Worm (Caenorhabditis elegans) whole organism, L1 larva: Measurements from ENCODE around the gene Y24D9A.7.

Experiments
- C04F5.9 ChIP-seq: sonication (generic microtip); optimal IDR thresholded peaks from 2 replicates; lab custom pipeline; 2016; ENCODE audit warnings: missing genetic modification characterization, missing compliant biosample characterization
- C16A3.4 ChIP-seq: fragments of 150-350 bp; optimal IDR thresholded peaks from 2 replicates; lab custom pipeline; 2014; ENCODE audit warnings: missing biosample characterization, missing genetic modification characterization
- C34B4.2 ChIP-seq: sonication (generic microtip); optimal IDR thresholded peaks from 2 replicates; lab custom pipeline; 2017; ENCODE audit warnings: mild to moderate bottlenecking, missing genetic modification characterization, missing compliant biosample characterization
- F16B12.6 ChIP-seq: fragments of 150-350 bp; optimal IDR thresholded peaks from 2 replicates; lab custom pipeline; 2014; ENCODE audit warnings: missing biosample characterization, missing genetic modification characterization
- Y116A8C.19 ChIP-seq: sonication (generic microtip); optimal IDR thresholded peaks from 2 replicates; lab custom pipeline; 2016; ENCODE audit warnings: missing compliant biosample characterization, missing genetic modification characterization, borderline replicate concordance
- aha-1 ChIP-seq: fragments of 150-350 bp; optimal IDR thresholded peaks from 2 replicates; lab custom pipeline; 2014; ENCODE audit warnings: missing biosample characterization, missing genetic modification characterization
- ceh-8 ChIP-seq: fragments of 200-800 bp; sonication (Bioruptor generic); optimal IDR thresholded peaks from 2 replicates; lab custom pipeline; 2018; ENCODE audit warnings: mild to moderate bottlenecking, missing genetic modification characterization, moderate library complexity, missing compliant biosample characterization
- ceh-82 ChIP-seq, 3 experiments: fragments of 150-350 bp in 1 of 3; sonication (generic microtip) in 2 of 3; optimal IDR thresholded peaks; 2 replicates each; lab custom pipeline; 2014 to 2017; ENCODE audit warnings: missing biosample characterization in 3 of 3, missing genetic modification characterization in 3 of 3
- ceh-88 ChIP-seq: fragments of 200-800 bp; sonication (Bioruptor generic); IDR thresholded peaks from 2 replicates; pipeline ENCODE4 v1.3.6; 2022; ENCODE audit warnings: missing genetic modification characterization, missing compliant biosample characterization
- dpl-1 ChIP-seq, 3 experiments: fragments of 150-350 bp in 2 of 3; sonication (generic microtip) in 1 of 3; optimal IDR thresholded peaks; 2 replicates each; lab custom pipeline; 2014 to 2017; ENCODE audit warnings: missing biosample characterization in 3 of 3, missing genetic modification characterization in 3 of 3, missing genetic modification reagents in 3 of 3
- efl-1 ChIP-seq, 4 experiments: fragments of 150-350 bp; optimal IDR thresholded peaks in 3 of 4; peaks in 1 of 4; 1 replicate in 1 of 4; 2 replicates in 3 of 4; lab custom pipeline; 2014; ENCODE audit warnings: missing biosample characterization in 2 of 4, missing genetic modification characterization in 2 of 4, missing genetic modification reagents in 2 of 4
- efl-3 ChIP-seq: fragments of 200-800 bp; sonication (Bioruptor generic); optimal IDR thresholded peaks from 2 replicates; lab custom pipeline; 2018; ENCODE audit warnings: mild to moderate bottlenecking, missing genetic modification characterization, missing compliant biosample characterization
- egl-27 ChIP-seq, 2 experiments: fragments of 150-350 bp in 1 of 2; sonication (generic microtip); optimal IDR thresholded peaks; 3 replicates each; lab custom pipeline; 2017 to 2018; ENCODE audit warnings: missing biosample characterization in 2 of 2, missing genetic modification characterization in 2 of 2, missing genetic modification reagents in 2 of 2
- elt-2 ChIP-seq: sonication (generic microtip); optimal IDR thresholded peaks from 2 replicates; lab custom pipeline; 2016; ENCODE audit warnings: missing genetic modification characterization, mild to moderate bottlenecking, inconsistent platforms, missing compliant biosample characterization, missing genetic modification reagents
- elt-3 ChIP-seq, 6 experiments: fragments of 150-350 bp in 1 of 6; sonication (generic microtip); optimal IDR thresholded peaks; 2 replicates each; lab custom pipeline; 2017 to 2018; ENCODE audit warnings: missing biosample characterization in 6 of 6, missing genetic modification characterization in 6 of 6, inconsistent platforms in 1 of 6
- ets-5 ChIP-seq: fragments of 200-800 bp; sonication (Bioruptor generic); IDR thresholded peaks from 2 replicates; pipeline ENCODE4 v1.3.6; 2022; ENCODE audit warnings: missing genetic modification characterization, missing compliant biosample characterization
- fkh-10 ChIP-seq: sonication (generic microtip); optimal IDR thresholded peaks from 2 replicates; lab custom pipeline; 2017; ENCODE audit warnings: missing biosample characterization, missing genetic modification reagents, missing genetic modification characterization
- fkh-8 ChIP-seq: sonication (generic microtip); optimal IDR thresholded peaks from 2 replicates; lab custom pipeline; 2016; ENCODE audit warnings: mild to moderate bottlenecking, missing genetic modification characterization, missing compliant biosample characterization
- grh-1 ChIP-seq: fragments of 200-800 bp; sonication (Bioruptor generic); IDR thresholded peaks from 2 replicates; pipeline ENCODE4 v1.3.6; 2022; ENCODE audit warnings: missing genetic modification reagents, missing genetic modification characterization, missing compliant biosample characterization
- hlh-17 ChIP-seq: fragments of 200-800 bp; sonication (Bioruptor generic); optimal IDR thresholded peaks from 2 replicates; lab custom pipeline; 2018; ENCODE audit warnings: missing genetic modification characterization, mild to moderate bottlenecking, missing compliant biosample characterization, moderate library complexity, borderline replicate concordance
- hpl-2 ChIP-seq: fragments of 150-350 bp; optimal IDR thresholded peaks from 2 replicates; lab custom pipeline; 2014; ENCODE audit warnings: missing biosample characterization, missing genetic modification reagents, missing genetic modification characterization
- irx-1 ChIP-seq: sonication (generic microtip); optimal IDR thresholded peaks from 2 replicates; lab custom pipeline; 2016; ENCODE audit warnings: missing genetic modification characterization, missing compliant biosample characterization
- isw-1 ChIP-seq: fragments of 200-800 bp; sonication (Bioruptor generic); IDR thresholded peaks from 2 replicates; pipeline ENCODE4 v1.3.6; 2022; ENCODE audit warnings: missing genetic modification characterization, missing compliant biosample characterization
- jun-1 ChIP-seq: fragments of 150-350 bp; optimal IDR thresholded peaks from 2 replicates; lab custom pipeline; 2014; ENCODE audit warnings: missing biosample characterization, missing genetic modification reagents, missing genetic modification characterization
- lin-14 ChIP-seq: fragments of 200-800 bp; sonication (Bioruptor generic); optimal IDR thresholded peaks from 2 replicates; lab custom pipeline; 2018; ENCODE audit warnings: mild to moderate bottlenecking, missing genetic modification characterization, moderate library complexity, missing compliant biosample characterization
- lin-15B ChIP-seq: fragments of 150-350 bp; sonication (generic microtip); optimal IDR thresholded peaks from 3 replicates; lab custom pipeline; 2014; ENCODE audit warnings: missing biosample characterization, missing genetic modification characterization
- lin-39 ChIP-seq: fragments of 150-350 bp; optimal IDR thresholded peaks from 2 replicates; lab custom pipeline; 2014; ENCODE audit warnings: missing biosample characterization, missing genetic modification reagents, missing genetic modification characterization
- lsy-2 ChIP-seq, 2 experiments: fragments of 150-350 bp; optimal IDR thresholded peaks; 2 replicates each; lab custom pipeline; 2014; ENCODE audit warnings: missing biosample characterization in 2 of 2, missing genetic modification characterization in 2 of 2
- mdl-1 ChIP-seq, 2 experiments: fragments of 150-350 bp; optimal IDR thresholded peaks; 2 replicates each; lab custom pipeline; 2014 to 2017; ENCODE audit warnings: missing biosample characterization in 2 of 2, missing genetic modification characterization in 2 of 2, inconsistent platforms in 1 of 2
- mef-2 ChIP-seq: fragments of 150-350 bp; optimal IDR thresholded peaks from 2 replicates; lab custom pipeline; 2014; ENCODE audit warnings: missing biosample characterization, missing genetic modification characterization
- nhr-12 ChIP-seq: sonication (generic microtip); optimal IDR thresholded peaks from 2 replicates; lab custom pipeline; 2017; ENCODE audit warnings: missing biosample characterization, missing genetic modification characterization
- nhr-47 ChIP-seq: sonication (generic microtip); optimal IDR thresholded peaks from 2 replicates; lab custom pipeline; 2016; ENCODE audit warnings: mild to moderate bottlenecking, missing genetic modification characterization, moderate library complexity, missing compliant biosample characterization
- nhr-76 ChIP-seq: sonication (generic microtip); optimal IDR thresholded peaks from 2 replicates; lab custom pipeline; 2017; ENCODE audit warnings: missing biosample characterization, missing genetic modification characterization
- pax-3 ChIP-seq: fragments of 200-800 bp; sonication (Bioruptor generic); optimal IDR thresholded peaks from 2 replicates; lab custom pipeline; 2018; ENCODE audit warnings: mild to moderate bottlenecking, missing genetic modification characterization, moderate library complexity, missing compliant biosample characterization
- rnt-1 ChIP-seq: sonication (generic microtip); optimal IDR thresholded peaks from 2 replicates; lab custom pipeline; 2016; ENCODE audit warnings: mild to moderate bottlenecking, missing genetic modification characterization, moderate library complexity, missing compliant biosample characterization
- skn-1 ChIP-seq: fragments of 150-350 bp; optimal IDR thresholded peaks from 2 replicates; lab custom pipeline; 2014; ENCODE audit warnings: missing biosample characterization, missing genetic modification characterization
- swsn-7 ChIP-seq: sonication (generic microtip); optimal IDR thresholded peaks from 2 replicates; lab custom pipeline; 2016; ENCODE audit warnings: missing genetic modification characterization, missing compliant biosample characterization
- tbx-2 ChIP-seq: sonication (generic microtip); optimal IDR thresholded peaks from 2 replicates; lab custom pipeline; 2016; ENCODE audit warnings: missing genetic modification characterization, missing compliant biosample characterization
- tlp-1 ChIP-seq: fragments of 150-350 bp; optimal IDR thresholded peaks from 2 replicates; lab custom pipeline; 2014; ENCODE audit warnings: missing biosample characterization, missing genetic modification characterization
- unc-130 ChIP-seq: fragments of 150-350 bp; optimal IDR thresholded peaks from 2 replicates; lab custom pipeline; 2017; ENCODE audit warnings: missing biosample characterization, missing genetic modification characterization, inconsistent platforms
- unc-86 ChIP-seq: sonication (generic microtip); optimal IDR thresholded peaks from 2 replicates; lab custom pipeline; 2016; ENCODE audit warnings: missing genetic modification characterization, missing compliant biosample characterization
- unc-98 ChIP-seq: fragments of 200-800 bp; sonication (Bioruptor generic); IDR thresholded peaks from 2 replicates; pipeline ENCODE4 v1.3.6; 2022; ENCODE audit warnings: missing genetic modification characterization, missing compliant biosample characterization
- vab-15 ChIP-seq: sonication (generic microtip); optimal IDR thresholded peaks from 2 replicates; lab custom pipeline; 2017; ENCODE audit warnings: missing genotype, mild to moderate bottlenecking, missing genetic modification characterization, missing compliant biosample characterization
- zag-1 ChIP-seq: fragments of 150-350 bp; optimal IDR thresholded peaks from 2 replicates; lab custom pipeline; 2014; ENCODE audit warnings: missing biosample characterization, missing genetic modification characterization
- zip-4 ChIP-seq: fragments of 200-800 bp; sonication (Bioruptor generic); optimal IDR thresholded peaks from 2 replicates; lab custom pipeline; 2018; ENCODE audit warnings: mild to moderate bottlenecking, missing genetic modification characterization, moderate library complexity, missing compliant biosample characterization
- ztf-11 ChIP-seq, 2 experiments: sonication (generic microtip); optimal IDR thresholded peaks; 2 replicates each; lab custom pipeline; 2016 to 2017; ENCODE audit warnings: missing genetic modification characterization in 2 of 2, missing biosample characterization in 1 of 2, missing compliant biosample characterization in 1 of 2

Gene Y24D9A.7

DNA sequence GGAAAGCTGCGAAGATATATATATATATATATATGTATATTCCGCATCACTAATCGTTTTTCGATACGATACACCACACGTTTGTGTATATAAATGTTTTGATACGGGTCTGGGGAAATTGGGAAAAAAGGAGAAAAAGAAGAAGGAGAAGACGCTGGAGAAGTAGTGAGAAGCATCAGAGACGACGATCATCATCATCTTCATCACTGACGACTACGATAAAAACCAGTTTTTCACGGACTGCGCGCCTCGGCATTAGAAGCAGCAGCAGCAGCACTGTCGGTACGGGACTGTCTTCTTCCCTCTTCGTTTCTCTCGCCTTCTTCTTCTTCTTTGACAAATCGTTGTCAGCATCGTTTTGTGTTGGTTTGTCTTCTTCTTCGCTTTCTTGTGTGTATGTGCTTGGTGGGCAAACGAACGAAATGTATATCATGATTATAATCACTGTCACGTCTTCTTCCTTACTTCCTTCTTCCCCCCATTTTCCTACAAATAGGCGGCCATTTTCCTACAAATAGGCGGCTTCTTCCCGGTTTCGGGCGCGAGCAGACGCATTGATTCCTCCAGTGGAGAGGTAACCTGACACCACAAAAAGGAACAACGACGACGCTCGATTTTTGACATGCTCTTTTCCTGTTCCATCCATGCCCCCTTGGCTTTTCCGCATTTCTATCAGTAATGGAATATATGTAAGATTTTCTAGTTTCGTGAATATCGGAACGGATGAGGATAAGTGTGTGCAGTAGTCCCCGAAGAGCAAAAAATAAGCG, 8.7 kb downstream of the Y24D9A.7 start (continued):
- TF ChIP-seq mdl-1 (tag; optimal IDR thresholded peaks at IDR 0.05; lab: Kevin White, UChicago) (no peak), tbx-2 (no peak), ztf-11 (tag; optimal IDR thresholded peaks at IDR 0.05; lab: Kevin White, UChicago) (no peak), mef-2 (tag; lab: Kevin White, UChicago) (no peak), efl-1 (optimal IDR thresholded peaks at IDR 0.05; lab: Kevin White, UChicago) (no peak), efl-1 (GFP tag; optimal IDR thresholded peaks at IDR 0.05 in 1 of 2; lab: Kevin White, UChicago) (no peak), hlh-17 (no peak), fkh-8 (tag; lab: Kevin White, UChicago) (no peak), lin-14 (peak; percentile 46), zip-4 (GFP tag; lab: Kevin White, UChicago) (no peak), egl-27 (tag; optimal IDR thresholded peaks at IDR 0.05; lab: Kevin White, UChicago) (no peak), Y116A8C.19 (tag; lab: Kevin White, UChicago) (no peak), nhr-76 (tag; lab: Kevin White, UChicago) (no peak), lin-39 (no peak), efl-3 (no peak), lsy-2 (tag; optimal IDR thresholded peaks at IDR 0.05; lab: Kevin White, UChicago) (no peak), fkh-10 (GFP tag; lab: Kevin White, UChicago) (no peak), irx-1 (tag; lab: Kevin White, UChicago) (no peak), nhr-47 (no peak), jun-1 (tag; lab: Kevin White, UChicago) (no peak), swsn-7 (no peak), unc-98 (no peak), C34B4.2 (tag; lab: Kevin White, UChicago) (no peak), unc-130 (tag; lab: Kevin White, UChicago) (no peak), zag-1 (no peak), C16A3.4 (no peak), tlp-1 (tag; lab: Kevin White, UChicago) (no peak), ceh-82 (tag; optimal IDR thresholded peaks at IDR 0.05; lab: Kevin White, UChicago) (no peak), isw-1 (GFP tag; lab: Robert Waterston, UW) (no peak), elt-3 (tag; optimal IDR thresholded peaks at IDR 0.05; lab: Kevin White, UChicago) (peak in 1 of 6 experiments; percentile 60), aha-1 (tag; lab: Kevin White, UChicago) (no peak), C04F5.9 (no peak), ceh-8 (GFP tag; lab: Kevin White, UChicago) (no peak), dpl-1 (GFP tag; optimal IDR thresholded peaks at IDR 0.05; lab: Kevin White, UChicago) (no peak), pax-3 (tag; lab: Kevin White, UChicago) (no peak), ceh-88 (GFP tag; lab: Robert Waterston, UW) (no peak), F16B12.6 (tag; lab: Kevin White, UChicago) (no peak), nhr-12 (tag; lab: Kevin White, UChicago) (no peak), lin-15B (tag; lab: Kevin White, UChicago) (no peak), grh-1 (GFP tag; lab: Robert Waterston, UW) (peak; percentile 74), rnt-1 (tag; lab: Kevin White, UChicago) (no peak), skn-1 (tag; lab: Kevin White, UChicago) (no peak), vab-15 (no peak), elt-2 (tag; lab: Kevin White, UChicago) (no peak), unc-86 (tag; lab: Kevin White, UChicago) (no peak), ets-5 (no peak), hpl-2 (GFP tag; lab: Kevin White, UChicago) (no peak)
